Worm (Caenorhabditis elegans) whole organism, late embryonic: ENCODE results near the gene T24B8.3.
A peak's percentile ranks its signal among the peaks of the same experiment; 100 is the strongest.

Experiments
- C08G9.2 ChIP-seq: sonication (generic microtip); optimal IDR thresholded peaks from 2 replicates; lab custom pipeline; 2016; ENCODE audit warnings: mild to moderate bottlenecking, missing genetic modification characterization, moderate library complexity, missing compliant biosample characterization
- F13H6.1 ChIP-seq: sonication (generic microtip); optimal IDR thresholded peaks from 2 replicates; lab custom pipeline; 2016; ENCODE audit warnings: missing genetic modification characterization, missing compliant biosample characterization
- K02D7.2 ChIP-seq: sonication (generic microtip); optimal IDR thresholded peaks from 2 replicates; lab custom pipeline; 2017; ENCODE audit warnings: mild to moderate bottlenecking, missing genetic modification characterization, missing compliant biosample characterization
- K09A11.1 ChIP-seq: sonication (generic microtip); optimal IDR thresholded peaks from 2 replicates; lab custom pipeline; 2017; ENCODE audit warnings: antibody characterized with exemption, mild to moderate bottlenecking, missing genetic modification characterization, missing compliant biosample characterization; ENCODE audit not compliant: insufficient read depth
- Y22D7AL.16 ChIP-seq: sonication (generic microtip); optimal IDR thresholded peaks from 2 replicates; lab custom pipeline; 2016; ENCODE audit warnings: missing genetic modification characterization, missing compliant biosample characterization
- ceh-14 ChIP-seq: sonication (generic microtip); optimal IDR thresholded peaks from 2 replicates; lab custom pipeline; 2016; ENCODE audit warnings: missing genotype, missing genetic modification characterization, missing compliant biosample characterization
- ceh-2 ChIP-seq: sonication (generic microtip); optimal IDR thresholded peaks from 2 replicates; lab custom pipeline; 2016; ENCODE audit warnings: missing genotype, missing genetic modification characterization, missing compliant biosample characterization
- ceh-22 ChIP-seq: sonication (generic microtip); optimal IDR thresholded peaks from 2 replicates; lab custom pipeline; 2017; ENCODE audit warnings: missing biosample characterization, missing genetic modification characterization
- ceh-30 ChIP-seq: fragments of 150-350 bp; optimal IDR thresholded peaks from 2 replicates; lab custom pipeline; 2014; ENCODE audit warnings: missing biosample characterization, missing genetic modification characterization
- ceh-31 ChIP-seq: sonication (generic microtip); optimal IDR thresholded peaks from 2 replicates; lab custom pipeline; 2016; ENCODE audit warnings: missing genetic modification characterization, missing compliant biosample characterization
- ceh-34 ChIP-seq: sonication (generic microtip); optimal IDR thresholded peaks from 2 replicates; lab custom pipeline; 2016; ENCODE audit warnings: mild to moderate bottlenecking, missing genetic modification characterization, missing compliant biosample characterization
- ceh-45 ChIP-seq: fragments of 200-800 bp; sonication (Bioruptor generic); IDR thresholded peaks from 2 replicates; pipeline ENCODE4 v1.3.6; 2022; ENCODE audit warnings: missing genetic modification reagents, missing genetic modification characterization, missing compliant biosample characterization
- dmd-4 ChIP-seq: sonication (generic microtip); optimal IDR thresholded peaks from 2 replicates; lab custom pipeline; 2016; ENCODE audit warnings: borderline replicate concordance, missing genetic modification characterization, missing compliant biosample characterization
- dve-1 ChIP-seq: sonication (generic microtip); optimal IDR thresholded peaks from 2 replicates; lab custom pipeline; 2017; ENCODE audit warnings: antibody characterized with exemption, mild to moderate bottlenecking, missing genetic modification characterization, missing compliant biosample characterization
- elt-2 ChIP-seq: sonication (generic microtip); optimal IDR thresholded peaks from 2 replicates; lab custom pipeline; 2016; ENCODE audit warnings: missing genetic modification reagents, missing genetic modification characterization, missing compliant biosample characterization
- elt-4 ChIP-seq: sonication (generic microtip); optimal IDR thresholded peaks from 2 replicates; lab custom pipeline; 2016; ENCODE audit warnings: missing genetic modification characterization, missing compliant biosample characterization
- ets-4 ChIP-seq: sonication (generic microtip); optimal IDR thresholded peaks from 2 replicates; lab custom pipeline; 2016; ENCODE audit warnings: missing genetic modification characterization, missing compliant biosample characterization
- eyg-1 ChIP-seq: sonication (generic microtip); optimal IDR thresholded peaks from 2 replicates; lab custom pipeline; 2016; ENCODE audit warnings: missing genotype, missing genetic modification characterization, missing compliant biosample characterization
- fax-1 ChIP-seq: sonication (generic microtip); optimal IDR thresholded peaks from 2 replicates; lab custom pipeline; 2016; ENCODE audit warnings: missing genotype, missing genetic modification characterization, missing compliant biosample characterization
- fkh-10 ChIP-seq: fragments of 150-350 bp; optimal IDR thresholded peaks from 2 replicates; lab custom pipeline; 2014; ENCODE audit warnings: missing biosample characterization, missing genetic modification reagents, missing genetic modification characterization
- fkh-6 ChIP-seq: sonication (generic microtip); optimal IDR thresholded peaks from 2 replicates; lab custom pipeline; 2016; ENCODE audit warnings: missing genetic modification characterization, missing compliant biosample characterization
- gmeb-2 ChIP-seq: sonication (generic microtip); optimal IDR thresholded peaks from 2 replicates; lab custom pipeline; 2016; ENCODE audit warnings: missing genetic modification characterization, inconsistent platforms, missing compliant biosample characterization
- hlh-13 ChIP-seq: fragments of 200-800 bp; sonication (Bioruptor generic); optimal IDR thresholded peaks from 2 replicates; lab custom pipeline; 2018; ENCODE audit warnings: mild to moderate bottlenecking, missing genetic modification characterization, missing compliant biosample characterization
- hlh-15 ChIP-seq: sonication (generic microtip); optimal IDR thresholded peaks from 2 replicates; lab custom pipeline; 2016; ENCODE audit warnings: missing genetic modification characterization, missing compliant biosample characterization
- hlh-8 ChIP-seq: sonication (generic microtip); optimal IDR thresholded peaks from 2 replicates; lab custom pipeline; 2016; ENCODE audit warnings: missing genotype, missing genetic modification characterization, missing compliant biosample characterization
- lin-11 ChIP-seq: fragments of 200-800 bp; sonication (Bioruptor generic); optimal IDR thresholded peaks from 2 replicates; lab custom pipeline; 2018; ENCODE audit warnings: mild to moderate bottlenecking, missing genetic modification characterization, missing compliant biosample characterization
- madf-2 ChIP-seq: sonication (generic microtip); optimal IDR thresholded peaks from 2 replicates; lab custom pipeline; 2017; ENCODE audit warnings: missing genetic modification characterization, missing compliant biosample characterization
- pat-9 ChIP-seq: fragments of 200-800 bp; sonication (Bioruptor generic); optimal IDR thresholded peaks from 2 replicates; lab custom pipeline; 2018; ENCODE audit warnings: mild to moderate bottlenecking, missing genetic modification characterization, moderate library complexity, missing compliant biosample characterization
- pax-1 ChIP-seq: fragments of 150-350 bp; optimal IDR thresholded peaks from 2 replicates; lab custom pipeline; 2014; ENCODE audit warnings: missing biosample characterization, missing genetic modification characterization
- pha-2 ChIP-seq: sonication (generic microtip); optimal IDR thresholded peaks from 2 replicates; lab custom pipeline; 2017; ENCODE audit warnings: mild to moderate bottlenecking, missing genetic modification characterization, missing compliant biosample characterization
- pha-4 ChIP-seq: fragments of 150-350 bp; optimal IDR thresholded peaks from 2 replicates; lab custom pipeline; 2018; ENCODE audit warnings: missing biosample characterization, missing genetic modification reagents, missing genetic modification characterization
- sox-4 ChIP-seq: sonication (generic microtip); optimal IDR thresholded peaks from 2 replicates; lab custom pipeline; 2017; ENCODE audit warnings: mild to moderate bottlenecking, missing genetic modification characterization, inconsistent platforms, missing compliant biosample characterization
- tbx-2 ChIP-seq: sonication (generic microtip); optimal IDR thresholded peaks from 2 replicates; lab custom pipeline; 2016; ENCODE audit warnings: missing genetic modification characterization, missing compliant biosample characterization
- unc-55 ChIP-seq: sonication (generic microtip); optimal IDR thresholded peaks from 2 replicates; lab custom pipeline; 2017; ENCODE audit warnings: missing biosample characterization, missing genetic modification reagents, missing genetic modification characterization
- ztf-16 ChIP-seq: sonication (generic microtip); optimal IDR thresholded peaks from 2 replicates; lab custom pipeline; 2017; ENCODE audit warnings: missing genetic modification characterization, missing compliant biosample characterization

The T24B8.3 gene

DNA sequence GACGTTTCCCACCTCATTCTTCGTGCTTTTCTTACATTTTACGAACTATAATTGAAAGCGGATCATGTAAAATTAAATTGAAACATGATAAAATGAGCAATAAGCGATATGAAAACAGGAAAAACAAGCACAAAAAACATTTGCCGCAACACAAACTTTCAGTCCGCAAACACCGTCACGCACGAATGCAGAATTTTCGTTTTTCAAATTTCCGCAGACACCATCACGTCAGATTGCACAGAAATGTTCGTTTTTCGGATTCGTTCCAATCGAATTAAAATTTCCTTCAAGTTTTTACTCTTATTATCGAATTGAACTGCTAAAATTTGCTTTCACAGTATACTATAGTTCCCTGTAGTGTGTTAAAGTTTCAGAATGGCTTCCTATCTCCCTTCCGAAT is 6.3 kb downstream of the T24B8.3 start, which contains the start of gene chmp-7 (continued):
- TF ChIP-seq eyg-1 (tag; lab: Kevin White, UChicago) (no peak), pax-1 (peak; percentile 53), Y22D7AL.16 (tag; lab: Kevin White, UChicago) (no peak), ceh-31 (tag; lab: Kevin White, UChicago) (peak; percentile 60), ets-4 (no peak), ceh-14 (tag; lab: Kevin White, UChicago) (peak; percentile 54), K02D7.2 (tag; lab: Kevin White, UChicago) (no peak)

DNA sequence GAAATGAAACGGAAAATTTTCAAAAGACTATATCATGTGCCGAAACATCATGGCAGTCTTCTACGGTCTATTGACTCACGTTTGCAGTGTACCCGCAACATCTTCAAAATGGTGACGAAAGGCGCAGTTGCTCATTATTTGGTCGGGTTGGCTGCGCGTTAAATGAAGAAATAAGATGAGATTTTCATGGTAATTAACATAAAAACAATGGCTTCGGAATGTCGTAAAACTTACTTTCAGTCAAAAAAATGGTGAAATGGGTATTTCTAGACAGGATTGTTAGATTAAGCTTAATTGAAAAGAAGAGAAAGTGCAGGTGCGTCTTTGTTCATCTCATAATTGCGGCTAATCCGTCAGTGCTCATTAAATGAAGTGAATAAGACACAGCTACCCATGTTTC is 7.4 kb downstream of the T24B8.3 start, which contains the start of gene T24B8.7:
Gene T24B8.7 (minus strand): TSS at position 101 of the 400 bp plus-strand sequence.
- no peak for TF ChIP-seq sox-4
- TF ChIP-seq unc-55 (GFP tag; lab: Kevin White, UChicago): no peak
- TF ChIP-seq fkh-10: no peak
- TF ChIP-seq ceh-14 (tag; lab: Kevin White, UChicago): no peak
- no peak for TF ChIP-seq F13H6.1 (tag; lab: Kevin White, UChicago)
- TF ChIP-seq hlh-15 (tag; lab: Kevin White, UChicago): no peak

ce11 chrII:9042059-9042458 is 18.9 kb downstream of the T24B8.3 start:
- no peak for TF ChIP-seq ets-4
- TF ChIP-seq madf-2 (tag; lab: Kevin White, UChicago): no peak
- no peak for TF ChIP-seq ceh-2
- TF ChIP-seq hlh-13 (GFP tag; lab: Kevin White, UChicago): no peak
- no peak for TF ChIP-seq ceh-30 (tag; lab: Kevin White, UChicago)
- TF ChIP-seq ceh-34 (tag; lab: Kevin White, UChicago): no peak
- TF ChIP-seq tbx-2 (tag; lab: Kevin White, UChicago): no peak
- TF ChIP-seq pha-2 (tag; lab: Kevin White, UChicago): no peak
- TF ChIP-seq dmd-4 (tag; lab: Kevin White, UChicago): no peak
- TF ChIP-seq gmeb-2: no peak
- no peak for TF ChIP-seq dve-1 (tag; lab: Kevin White, UChicago)
- TF ChIP-seq pat-9 (tag; lab: Kevin White, UChicago): no peak
- no peak for TF ChIP-seq fkh-6 (tag; lab: Kevin White, UChicago)
- TF ChIP-seq fax-1 (tag; lab: Kevin White, UChicago): no peak

- no peak for TF ChIP-seq hlh-8 (tag; lab: Kevin White, UChicago)
- TF ChIP-seq C08G9.2: no peak
- no peak for TF ChIP-seq dmd-4 (tag; lab: Kevin White, UChicago)
- TF ChIP-seq ztf-16 (tag; lab: Kevin White, UChicago): no peak
- TF ChIP-seq elt-2: no peak
- TF ChIP-seq ceh-30 (tag; lab: Kevin White, UChicago): no peak
- TF ChIP-seq K09A11.1: no peak
- no peak for TF ChIP-seq ceh-14 (tag; lab: Kevin White, UChicago)
- TF ChIP-seq ceh-22 (tag; lab: Kevin White, UChicago): no peak
- no peak for TF ChIP-seq pha-4 (tag; lab: Kevin White, UChicago)
Observed at ce11 chrII:9041306-9041705, 19.6 kb downstream of the T24B8.3 start, which contains the start of gene F37B12.3. TSS of gene F37B12.3 (minus strand) at chrII:9041406.

DNA sequence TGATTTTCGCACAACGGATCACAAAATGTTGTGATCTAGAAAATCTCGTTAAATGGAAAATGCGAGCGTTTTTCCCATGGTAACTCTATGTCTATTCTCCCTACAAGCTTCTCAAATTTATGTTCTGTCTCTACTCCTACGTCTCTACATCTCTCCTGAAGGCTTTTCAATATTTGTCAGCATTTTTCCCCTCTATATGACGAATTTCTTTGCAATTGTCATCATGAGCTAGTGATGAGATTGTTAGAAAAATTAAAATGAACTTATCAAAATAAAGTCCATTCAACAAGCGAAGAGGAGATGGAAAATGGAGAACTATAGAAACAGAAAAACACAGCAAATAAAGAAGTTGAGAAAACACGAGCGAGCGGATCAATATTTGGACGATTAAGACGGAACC is 22.2 kb downstream of the T24B8.3 start:
- TF ChIP-seq fkh-10 (no peak), hlh-13 (GFP tag; lab: Kevin White, UChicago) (no peak), elt-4 (no peak), lin-11 (tag; lab: Kevin White, UChicago) (no peak), ceh-45 (GFP tag; lab: Robert Waterston, UW) (no peak)
